Fruit fly (Drosophila melanogaster): Measurements from ENCODE around the gene CG14712.

Gene CG14712

dm6 chr3R:11595523-11595922, 33.0 kb upstream of the CG14712 start (continued):
- TF ChIP-seq dimm (GFP tag; IDR thresholded peaks at IDR 0.05) = no peak
- no peak for TF ChIP-seq Fer2 (tag; optimal IDR thresholded peaks at IDR 0.05)
- peak; percentile 5 for TF ChIP-seq CG30431 (GFP tag; optimal IDR thresholded peaks at IDR 0.05)
- TF ChIP-seq Myb (GFP tag; optimal IDR thresholded peaks at IDR 0.05) = no peak
- TF ChIP-seq CG12391 (tag; optimal IDR thresholded peaks at IDR 0.05) = no peak
- no peak for TF ChIP-seq Mad (GFP tag; optimal IDR thresholded peaks at IDR 0.05)
- no peak for TF ChIP-seq grn (GFP tag; optimal IDR thresholded peaks at IDR 0.05)
- TF ChIP-seq GATAe (GFP tag; conservative IDR thresholded peaks at IDR 0.05) = no peak
- no peak for TF ChIP-seq CG10462 (GFP tag; optimal IDR thresholded peaks at IDR 0.05)
- TF ChIP-seq CG17568 (GFP tag; optimal IDR thresholded peaks at IDR 0.05) = no peak
- TF ChIP-seq fd64A (GFP tag; optimal IDR thresholded peaks at IDR 0.05) = no peak
- no peak for TF ChIP-seq corto (GFP tag; optimal IDR thresholded peaks at IDR 0.05)
- TF ChIP-seq CG6175 (GFP tag; IDR thresholded peaks at IDR 0.05) = no peak
- TF ChIP-seq gsb (GFP tag; IDR thresholded peaks at IDR 0.05) = no peak
- TF ChIP-seq Stat92E (GFP tag; optimal IDR thresholded peaks at IDR 0.05) = no peak
- TF ChIP-seq CG7271 (tag; optimal IDR thresholded peaks at IDR 0.05) = no peak
- no peak for TF ChIP-seq danr (GFP tag; IDR thresholded peaks at IDR 0.05)
- TF ChIP-seq NfI (GFP tag; optimal IDR thresholded peaks at IDR 0.05) = no peak
- TF ChIP-seq tgo (GFP tag; IDR thresholded peaks at IDR 0.05) = no peak
- TF ChIP-seq CG43689 (GFP tag; IDR thresholded peaks at IDR 0.05) = no peak
- no peak for TF ChIP-seq D19A (tag; optimal IDR thresholded peaks at IDR 0.05)
- TF ChIP-seq CG9609 (GFP tag; optimal IDR thresholded peaks at IDR 0.05) = no peak
- no peak for TF ChIP-seq seq (GFP tag; IDR thresholded peaks at IDR 0.05)
- TF ChIP-seq CG7556 (GFP tag; optimal IDR thresholded peaks at IDR 0.05) = no peak
- no peak for TF ChIP-seq CG16863 (GFP tag; optimal IDR thresholded peaks at IDR 0.05)
- no peak for TF ChIP-seq da (GFP tag; optimal IDR thresholded peaks at IDR 0.05)
- no peak for TF ChIP-seq p53 (GFP tag; optimal IDR thresholded peaks at IDR 0.05)
- TF ChIP-seq fd3F (GFP tag; optimal IDR thresholded peaks at IDR 0.05) = no peak
- no peak for TF ChIP-seq Tbp (GFP tag; optimal IDR thresholded peaks at IDR 0.05)
- no peak for TF ChIP-seq pfk (GFP tag; optimal IDR thresholded peaks at IDR 0.05)
- peak; percentile 30 for TF ChIP-seq CG1603 (tag; optimal IDR thresholded peaks at IDR 0.05)
- no peak for TF ChIP-seq en (GFP tag; optimal IDR thresholded peaks at IDR 0.05)
- no peak for TF ChIP-seq CG7839 (tag; optimal IDR thresholded peaks at IDR 0.05)
- 0 out of 2 replicates have a peak, but pooled peaks have one; percentile 23 for TF ChIP-seq HLH3B (GFP tag; IDR thresholded peaks at IDR 0.05)
- TF ChIP-seq CG11456 (GFP tag; IDR thresholded peaks at IDR 0.05) = no peak
- no peak for TF ChIP-seq sr (GFP tag; IDR thresholded peaks at IDR 0.05)
- TF ChIP-seq Ptx1 (GFP tag; IDR thresholded peaks at IDR 0.05) = no peak
- TF ChIP-seq Hsf (GFP tag; optimal IDR thresholded peaks at IDR 0.05) = no peak
- TF ChIP-seq CG17328 (GFP tag; IDR thresholded peaks at IDR 0.05) = peak; percentile 20; the same call in 1 of the 2 replicates
- no peak for TF ChIP-seq CG7745 (tag; optimal IDR thresholded peaks at IDR 0.05)
- no peak for TF ChIP-seq Bteb2 (GFP tag; optimal IDR thresholded peaks at IDR 0.05)
- no peak for TF ChIP-seq insv (GFP tag; optimal IDR thresholded peaks at IDR 0.05)
- no peak for TF ChIP-seq MBD-R2 (GFP tag; IDR thresholded peaks at IDR 0.05)
- TF ChIP-seq CG11398 (GFP tag; optimal IDR thresholded peaks at IDR 0.05) = no peak
- TF ChIP-seq CG6654 (GFP tag; optimal IDR thresholded peaks at IDR 0.05) = no peak
- TF ChIP-seq pnt (GFP tag; optimal IDR thresholded peaks at IDR 0.05) = peak; percentile 5
- no peak for TF ChIP-seq Blimp-1 (GFP tag; optimal IDR thresholded peaks at IDR 0.05)
- TF ChIP-seq sim (GFP tag; IDR thresholded peaks at IDR 0.05) = no peak
- TF ChIP-seq NC2α (GFP tag; optimal IDR thresholded peaks at IDR 0.05) = no peak
- no peak for TF ChIP-seq pb (GFP tag; optimal IDR thresholded peaks at IDR 0.05)
- TF ChIP-seq chm (GFP tag; IDR thresholded peaks at IDR 0.05) = no peak
- TF ChIP-seq Scr (GFP tag; IDR thresholded peaks at IDR 0.05; ENCODE audit: partially characterized antibody) = no peak
- TF ChIP-seq nau (GFP tag; optimal IDR thresholded peaks at IDR 0.05) = no peak

All from whole organism, embryonic.